In the genomic region with DNA sequence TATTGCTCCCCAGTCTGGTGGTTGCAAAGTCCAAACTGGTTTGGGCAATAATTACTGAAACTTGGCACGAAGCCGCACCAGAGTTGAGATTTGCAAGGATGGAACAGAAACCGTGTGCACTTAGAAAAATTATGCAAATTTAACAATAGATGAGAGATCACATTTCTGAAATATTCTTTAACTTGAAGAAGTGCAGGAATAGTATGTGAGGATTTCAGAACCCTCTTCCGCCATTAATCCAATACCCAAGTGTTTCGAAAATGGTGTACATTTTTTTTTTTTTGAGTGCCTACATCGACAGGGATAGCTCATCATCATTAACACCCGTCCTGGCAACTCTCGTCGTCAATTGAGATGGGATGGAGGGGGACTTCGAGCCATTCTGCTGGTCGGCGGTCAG, we compare ENCODE assay signal across 4 fruit fly cellular contexts.
TF ChIP-seq lines count a peak whose summit lies in the region.

No protein-coding gene starts in this region.

- no peak for TF ChIP-seq CTCF in whole organism, embryonic (GFP tag; optimal IDR thresholded peaks at IDR 0.05; lab: Kevin White, UChicago)

TF ChIP-seq in whole organism, embryonic, 481 proteins besides CTCF, POLR2A, EP300 and RAD21:
- TF ChIP-seq D19A (tag; optimal IDR thresholded peaks at IDR 0.05; lab: Kevin White, UChicago): no peak
- peak; percentile 0 to 26 for TF ChIP-seq bsh (GFP tag; optimal IDR thresholded peaks at IDR 0.05; lab: Kevin White, UChicago)
- TF ChIP-seq Drgx (GFP tag; IDR thresholded peaks at IDR 0.05; lab: Robert Waterston, UW): 0 out of 2 replicates have a peak, but pooled peaks have one; percentile 18
- peak; percentile 36 for TF ChIP-seq lab (GFP tag; optimal IDR thresholded peaks at IDR 0.05; lab: Kevin White, UChicago)
- peak; percentile 54 for TF ChIP-seq nom (GFP tag; optimal IDR thresholded peaks at IDR 0.05; lab: Kevin White, UChicago)
- peak; percentile 83 for TF ChIP-seq sens (GFP tag; lab: Kevin White, UChicago)
- TF ChIP-seq Xrp1 (GFP tag; IDR thresholded peaks at IDR 0.05; lab: Robert Waterston, UW): peak; percentile 23; the same call in 1 of the 2 replicates
- peak; percentile 17 for TF ChIP-seq CG10979 (tag; optimal IDR thresholded peaks at IDR 0.05; lab: Kevin White, UChicago)
- TF ChIP-seq gsb-n (tag; optimal IDR thresholded peaks at IDR 0.05; lab: Kevin White, UChicago): no peak
- peak; percentile 10 for TF ChIP-seq gem (tag; optimal IDR thresholded peaks at IDR 0.05; lab: Kevin White, UChicago)

TF ChIP-seq in whole organism, prepupa, 60 proteins besides CTCF, POLR2A, EP300 and RAD21 (continues in another document):
- TF ChIP-seq pdm3 (GFP tag; optimal IDR thresholded peaks at IDR 0.05; lab: Kevin White, UChicago): peak; percentile 75
- peak; percentile 24 for TF ChIP-seq topi (GFP tag; optimal IDR thresholded peaks at IDR 0.05; lab: Kevin White, UChicago)
- TF ChIP-seq Ets21C (GFP tag; optimal IDR thresholded peaks at IDR 0.05; lab: Kevin White, UChicago): peak; percentile 11
- peak; percentile 9 for TF ChIP-seq CG4318 (GFP tag; optimal IDR thresholded peaks at IDR 0.05; lab: Kevin White, UChicago)
- TF ChIP-seq salr (GFP tag; optimal IDR thresholded peaks at IDR 0.05; lab: Kevin White, UChicago): peak; percentile 17 to 34
- TF ChIP-seq Hr39 (GFP tag; optimal IDR thresholded peaks at IDR 0.05; lab: Kevin White, UChicago): peak; percentile 51
- TF ChIP-seq CG11902 (GFP tag; optimal IDR thresholded peaks at IDR 0.05; lab: Kevin White, UChicago): peak; percentile 15
- peak; percentile 52 for TF ChIP-seq CG15336 (GFP tag; IDR thresholded peaks at IDR 0.05; lab: Robert Waterston, UW)
- TF ChIP-seq fd59A (GFP tag; optimal IDR thresholded peaks at IDR 0.05; lab: Kevin White, UChicago): peak; percentile 52
- TF ChIP-seq CG32006 (GFP tag; optimal IDR thresholded peaks at IDR 0.05; lab: Kevin White, UChicago): peak; percentile 65
- TF ChIP-seq Sox102F (GFP tag; optimal IDR thresholded peaks at IDR 0.05; lab: Kevin White, UChicago): peak; percentile 64
- TF ChIP-seq fkh (GFP tag; optimal IDR thresholded peaks at IDR 0.05; lab: Kevin White, UChicago): no peak
- peak; percentile 36 for TF ChIP-seq Smox (GFP tag; optimal IDR thresholded peaks at IDR 0.05; lab: Kevin White, UChicago)
- TF ChIP-seq CG6163 (GFP tag; IDR thresholded peaks at IDR 0.05; lab: Robert Waterston, UW): peak; percentile 54; the same call in 2 of the 3 replicates
- no peak for TF ChIP-seq dac (GFP tag; optimal IDR thresholded peaks at IDR 0.05; lab: Kevin White, UChicago)
- peak; percentile 43 for TF ChIP-seq Lpt (GFP tag; optimal IDR thresholded peaks at IDR 0.05; lab: Kevin White, UChicago)
- TF ChIP-seq CG10631 (GFP tag; optimal IDR thresholded peaks at IDR 0.05; lab: Kevin White, UChicago): peak; percentile 66
- TF ChIP-seq CG6792 (GFP tag; optimal IDR thresholded peaks at IDR 0.05; lab: Kevin White, UChicago): peak; percentile 65
- TF ChIP-seq Blimp-1 (GFP tag; optimal IDR thresholded peaks at IDR 0.05; lab: Kevin White, UChicago): no peak
- TF ChIP-seq CG3032 (tag; optimal IDR thresholded peaks at IDR 0.05; lab: Kevin White, UChicago): peak; percentile 65
- peak; percentile 72 for TF ChIP-seq CG6808 (GFP tag; optimal IDR thresholded peaks at IDR 0.05; lab: Kevin White, UChicago)
- no peak for TF ChIP-seq CG6854 (GFP tag; optimal IDR thresholded peaks at IDR 0.05; lab: Kevin White, UChicago)
- TF ChIP-seq dsx (GFP tag; optimal IDR thresholded peaks at IDR 0.05; lab: Kevin White, UChicago; ENCODE audit: poor library complexity, severe bottlenecking): peak; percentile 52
- peak; percentile 52 for TF ChIP-seq Sox15 (GFP tag; optimal IDR thresholded peaks at IDR 0.05; lab: Kevin White, UChicago)
- TF ChIP-seq CG31627 (GFP tag; optimal IDR thresholded peaks at IDR 0.05; lab: Kevin White, UChicago): peak; percentile 54

TF ChIP-seq in whole organism, pupa, 21 proteins besides CTCF, POLR2A, EP300 and RAD21:
- TF ChIP-seq Pif1A (GFP tag; optimal IDR thresholded peaks at IDR 0.05; lab: Kevin White, UChicago) (peak; percentile 63), CG15710 (tag; optimal IDR thresholded peaks at IDR 0.05; lab: Kevin White, UChicago) (peak; percentile 73), fd96Ca (GFP tag; IDR thresholded peaks at IDR 0.05; lab: Robert Waterston, UW) (0 out of 3 replicates have a peak, but pooled peaks have one; percentile 23), D1 (tag; optimal IDR thresholded peaks at IDR 0.05; lab: Kevin White, UChicago) (peak; percentile 31), CG8301 (tag; optimal IDR thresholded peaks at IDR 0.05; lab: Kevin White, UChicago) (peak; percentile 53), Ets98B (GFP tag; IDR thresholded peaks at IDR 0.05; lab: Robert Waterston, UW) (no peak; the same call in 1 of the 2 replicates), CG32121 (GFP tag; IDR thresholded peaks at IDR 0.05; lab: Robert Waterston, UW) (no peak), CG14655 (GFP tag; optimal IDR thresholded peaks at IDR 0.05; lab: Kevin White, UChicago) (peak; percentile 54), CG34367 (tag; optimal IDR thresholded peaks at IDR 0.05; lab: Kevin White, UChicago) (peak; percentile 60), Pif1B (GFP tag; optimal IDR thresholded peaks at IDR 0.05; lab: Kevin White, UChicago) (peak; percentile 64), EcR (GFP tag; optimal IDR thresholded peaks at IDR 0.05; lab: Kevin White, UChicago) (no peak), Snoo (tag; optimal IDR thresholded peaks at IDR 0.05; lab: Kevin White, UChicago) (peak; percentile 40), gl (tag; optimal IDR thresholded peaks at IDR 0.05; lab: Kevin White, UChicago) (peak; percentile 59), CG9948 (tag; optimal IDR thresholded peaks at IDR 0.05; lab: Kevin White, UChicago) (peak; percentile 65), CG13204 (GFP tag; optimal IDR thresholded peaks at IDR 0.05; lab: Kevin White, UChicago) (peak; percentile 49), CG8159 (tag; optimal IDR thresholded peaks at IDR 0.05; lab: Kevin White, UChicago) (peak; percentile 75), rn (GFP tag; IDR thresholded peaks at IDR 0.05; lab: Robert Waterston, UW) (no peak), CG17806 (tag; optimal IDR thresholded peaks at IDR 0.05; lab: Kevin White, UChicago) (peak; percentile 72), CG4496 (GFP tag; IDR thresholded peaks at IDR 0.05; lab: Robert Waterston, UW) (peak; percentile 70; the same call in 2 of the 3 replicates), CG10348 (GFP tag; IDR thresholded peaks at IDR 0.05; lab: Robert Waterston, UW) (no peak), CG12605 (GFP tag; IDR thresholded peaks at IDR 0.05; lab: Robert Waterston, UW) (peak; percentile 47; the same call in 1 of the 2 replicates)

TF ChIP-seq in whole organism, wandering third instar larva, 38 proteins besides CTCF, POLR2A, EP300 and RAD21:
- TF ChIP-seq h (GFP tag; optimal IDR thresholded peaks at IDR 0.05; lab: Kevin White, UChicago) (no peak), Mio (GFP tag; optimal IDR thresholded peaks at IDR 0.05; lab: Kevin White, UChicago) (no peak), GATAd (GFP tag; optimal IDR thresholded peaks at IDR 0.05; lab: Kevin White, UChicago) (no peak), sv (GFP tag; optimal IDR thresholded peaks at IDR 0.05; lab: Kevin White, UChicago) (no peak), foxo (GFP tag; optimal IDR thresholded peaks at IDR 0.05; lab: Kevin White, UChicago) (peak in 1 of 2 experiments; percentile 37), brk (GFP tag; optimal IDR thresholded peaks at IDR 0.05; lab: Kevin White, UChicago) (no peak), Myc (optimal IDR thresholded peaks at IDR 0.05; lab: Kevin White, UChicago) (no peak), sage (GFP tag; optimal IDR thresholded peaks at IDR 0.05; lab: Kevin White, UChicago) (no peak), dmrt93B (GFP tag; optimal IDR thresholded peaks at IDR 0.05; lab: Kevin White, UChicago) (peak; percentile 5), Dfd (GFP tag; optimal IDR thresholded peaks at IDR 0.05; lab: Kevin White, UChicago) (no peak), psq (GFP tag; optimal IDR thresholded peaks at IDR 0.05; lab: Kevin White, UChicago) (peak; percentile 15), OdsH (GFP tag; optimal IDR thresholded peaks at IDR 0.05; lab: Kevin White, UChicago) (peak; percentile 22), N (GFP tag; optimal IDR thresholded peaks at IDR 0.05; lab: Kevin White, UChicago) (no peak), ey (GFP tag; optimal IDR thresholded peaks at IDR 0.05; lab: Kevin White, UChicago) (peak; percentile 33), woc (GFP tag; optimal IDR thresholded peaks at IDR 0.05; lab: Kevin White, UChicago) (no peak), Abd-B (GFP tag; optimal IDR thresholded peaks at IDR 0.05; lab: Kevin White, UChicago) (no peak), Jra (GFP tag; optimal IDR thresholded peaks at IDR 0.05; lab: Kevin White, UChicago) (no peak), lola (GFP tag; optimal IDR thresholded peaks at IDR 0.05; lab: Kevin White, UChicago) (no peak), Hr83 (GFP tag; optimal IDR thresholded peaks at IDR 0.05; lab: Kevin White, UChicago; ENCODE audit: poor library complexity, severe bottlenecking) (no peak), rgr (GFP tag; optimal IDR thresholded peaks at IDR 0.05; lab: Kevin White, UChicago) (peak; percentile 41), fru (GFP tag; optimal IDR thresholded peaks at IDR 0.05; lab: Kevin White, UChicago) (peak; percentile 30), br (GFP tag; optimal IDR thresholded peaks at IDR 0.05; lab: Kevin White, UChicago) (peak; percentile 60), Hnf4 (GFP tag; optimal IDR thresholded peaks at IDR 0.05; lab: Kevin White, UChicago) (peak; percentile 17), Hr78 (GFP tag; optimal IDR thresholded peaks at IDR 0.05; lab: Kevin White, UChicago) (no peak), usp (GFP tag; optimal IDR thresholded peaks at IDR 0.05; lab: Kevin White, UChicago) (no peak), Sp1 (GFP tag; optimal IDR thresholded peaks at IDR 0.05; lab: Kevin White, UChicago) (peak; percentile 18), HLH106 (tag; optimal IDR thresholded peaks at IDR 0.05; lab: Kevin White, UChicago) (peak; percentile 17), tai (GFP tag; optimal IDR thresholded peaks at IDR 0.05; lab: Kevin White, UChicago) (no peak), jim (GFP tag; optimal IDR thresholded peaks at IDR 0.05; lab: Kevin White, UChicago) (no peak), CG9705 (GFP tag; optimal IDR thresholded peaks at IDR 0.05; lab: Kevin White, UChicago) (no peak), dsf (GFP tag; optimal IDR thresholded peaks at IDR 0.05; lab: Kevin White, UChicago; ENCODE audit: borderline replicate concordance) (no peak)
TF ChIP-seq in whole organism, wandering third instar larva: peak in this region for 11.
